Worm (Caenorhabditis elegans): ENCODE results near the gene srz-99.

DNA sequence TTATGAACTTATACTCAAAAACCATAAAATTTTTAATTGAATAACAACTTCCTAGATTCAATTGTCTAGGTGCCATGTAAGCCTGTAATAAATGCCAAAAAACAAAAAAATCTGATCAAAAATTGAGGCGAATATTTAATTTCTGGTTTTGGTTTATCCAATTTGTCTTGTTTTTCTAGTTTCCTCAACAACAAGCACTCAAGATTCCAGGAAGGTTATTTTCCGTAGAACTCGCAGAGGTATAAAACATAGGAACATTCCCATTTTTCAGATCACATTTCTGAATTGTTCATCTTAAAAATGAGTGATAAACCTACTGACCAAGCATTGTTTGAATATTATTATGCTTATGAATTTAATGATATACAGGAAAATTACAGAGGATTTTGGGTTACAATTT is 32.9 kb upstream of the srz-99 start, which contains the start of gene srw-41:
- TF ChIP-seq K09A11.1 (tag; optimal IDR thresholded peaks at IDR 0.05; ENCODE audit: insufficient read depth) (no peak), tbx-2 (tag; optimal IDR thresholded peaks at IDR 0.05) (no peak), ceh-14 (tag; optimal IDR thresholded peaks at IDR 0.05) (no peak), hlh-13 (GFP tag; optimal IDR thresholded peaks at IDR 0.05) (no peak), pqm-1 (tag; optimal IDR thresholded peaks at IDR 0.05) (no peak), dve-1 (tag; optimal IDR thresholded peaks at IDR 0.05) (no peak), nhr-11 (tag; optimal IDR thresholded peaks at IDR 0.05) (no peak)
